Worm (Caenorhabditis elegans) whole organism, L4 larva: ENCODE data around the gene R04D3.3.

Experiments used
- F10B5.3 ChIP-seq: sonication (generic microtip); optimal IDR thresholded peaks from 2 replicates; lab custom pipeline; 2016; ENCODE audit warnings: mild to moderate bottlenecking, missing genetic modification characterization, missing compliant biosample characterization
- R02D3.7 ChIP-seq: fragments of 150-350 bp; sonication (generic microtip); optimal IDR thresholded peaks from 3 replicates; lab custom pipeline; 2014; ENCODE audit warnings: missing biosample characterization, missing genetic modification characterization
- T20F7.1 ChIP-seq: fragments of 200-800 bp; sonication (Bioruptor generic); optimal IDR thresholded peaks from 2 replicates; lab custom pipeline; 2018; ENCODE audit warnings: mild to moderate bottlenecking, missing genetic modification characterization, missing compliant biosample characterization
- Y105C5A.15 ChIP-seq: fragments of 200-800 bp; sonication (Bioruptor generic); IDR thresholded peaks from 2 replicates; pipeline ENCODE4 v1.3.6; 2022; ENCODE audit warnings: missing genetic modification characterization, missing compliant biosample characterization
- arid-1 ChIP-seq: fragments of 200-800 bp; sonication (Bioruptor generic); conservative IDR thresholded peaks from 2 replicates; pipeline ENCODE4 v1.3.6; 2022; ENCODE audit warnings: missing genetic modification reagents, missing genetic modification characterization, missing compliant biosample characterization
- ces-1 ChIP-seq: fragments of 150-350 bp; sonication (generic microtip); optimal IDR thresholded peaks from 4 replicates; lab custom pipeline; 2014; ENCODE audit warnings: missing biosample characterization, missing genetic modification reagents, missing genetic modification characterization
- ctbp-1 ChIP-seq: fragments of 200-800 bp; sonication (Bioruptor generic); IDR thresholded peaks from 2 replicates; pipeline ENCODE4 v1.3.6; 2022; ENCODE audit warnings: missing genetic modification reagents, missing genetic modification characterization, missing compliant biosample characterization
- daf-8 ChIP-seq: fragments of 200-800 bp; sonication (Bioruptor generic); IDR thresholded peaks from 2 replicates; pipeline ENCODE4 v1.3.6; 2022; ENCODE audit warnings: missing genetic modification characterization, missing compliant biosample characterization
- dpl-1 ChIP-seq: fragments of 150-350 bp; optimal IDR thresholded peaks from 2 replicates; lab custom pipeline; 2014; ENCODE audit warnings: missing biosample characterization, missing genetic modification reagents, missing genetic modification characterization
- egl-43 ChIP-seq: fragments of 200-800 bp; sonication (Bioruptor generic); IDR thresholded peaks from 2 replicates; pipeline ENCODE4 v1.3.6; 2022; ENCODE audit warnings: missing genetic modification reagents, missing genetic modification characterization, missing compliant biosample characterization
- fkh-10 ChIP-seq: fragments of 150-350 bp; optimal IDR thresholded peaks from 2 replicates; lab custom pipeline; 2014; ENCODE audit warnings: missing biosample characterization, missing genetic modification reagents, missing genetic modification characterization
- fos-1 ChIP-seq: fragments of 150-350 bp; optimal IDR thresholded peaks from 2 replicates; lab custom pipeline; 2014; ENCODE audit warnings: missing biosample characterization, missing genetic modification characterization
- hif-1 ChIP-seq, 2 experiments: sonication (generic microtip); optimal IDR thresholded peaks; 2 replicates each; lab custom pipeline; 2016 to 2017; ENCODE audit warnings: missing compliant biosample characterization in 2 of 2, missing genetic modification characterization in 2 of 2, missing genetic modification reagents in 2 of 2, missing genotype in 2 of 2, mild to moderate bottlenecking in 1 of 2
- lin-15B ChIP-seq: fragments of 150-350 bp; sonication (generic microtip); optimal IDR thresholded peaks from 3 replicates; lab custom pipeline; 2014; ENCODE audit warnings: missing biosample characterization, missing genetic modification characterization
- lin-29 ChIP-seq: fragments of 200-800 bp; sonication (Bioruptor generic); IDR thresholded peaks from 2 replicates; pipeline ENCODE4 v1.3.6; 2022; ENCODE audit warnings: missing genetic modification reagents, missing genetic modification characterization, missing compliant biosample characterization
- lin-38 ChIP-seq: fragments of 200-800 bp; sonication (Bioruptor generic); IDR thresholded peaks from 2 replicates; pipeline ENCODE4 v1.3.6; 2022; ENCODE audit warnings: missing genetic modification reagents, missing genetic modification characterization, missing compliant biosample characterization
- lsy-2 ChIP-seq, 2 experiments: fragments of 150-350 bp in 1 of 2; sonication (generic microtip) in 1 of 2; optimal IDR thresholded peaks; 2 replicates each; lab custom pipeline; 2014 to 2017; ENCODE audit warnings: missing biosample characterization in 2 of 2, missing genetic modification characterization in 2 of 2
- madf-5 ChIP-seq, 2 experiments: fragments of 200-800 bp; sonication (Bioruptor generic); IDR thresholded peaks; 2 replicates each; pipeline ENCODE4 v1.3.6; 2022; ENCODE audit warnings: missing compliant biosample characterization in 2 of 2, missing genetic modification characterization in 2 of 2
- mdt-29 ChIP-seq: fragments of 200-800 bp; sonication (Bioruptor generic); IDR thresholded peaks from 2 replicates; pipeline ENCODE4 v1.3.6; 2022; ENCODE audit warnings: missing genetic modification reagents, missing genetic modification characterization, missing compliant biosample characterization
- mes-2 ChIP-seq: sonication (generic microtip); optimal IDR thresholded peaks from 2 replicates; lab custom pipeline; 2016; ENCODE audit warnings: missing genotype, mild to moderate bottlenecking, missing genetic modification characterization, missing compliant biosample characterization; ENCODE audit not compliant: poor library complexity, severe bottlenecking
- nhr-102 ChIP-seq: sonication (generic microtip); optimal IDR thresholded peaks from 2 replicates; lab custom pipeline; 2016; ENCODE audit warnings: mild to moderate bottlenecking, missing genetic modification characterization, moderate library complexity, missing compliant biosample characterization
- nhr-111 ChIP-seq: fragments of 200-800 bp; sonication (Bioruptor generic); optimal IDR thresholded peaks from 2 replicates; lab custom pipeline; 2018; ENCODE audit warnings: mild to moderate bottlenecking, missing genetic modification characterization, missing compliant biosample characterization
- nhr-41 ChIP-seq: fragments of 200-800 bp; sonication (Bioruptor generic); IDR thresholded peaks from 2 replicates; pipeline ENCODE4 v1.3.6; 2022; ENCODE audit warnings: missing genetic modification reagents, missing genetic modification characterization, missing compliant biosample characterization
- nhr-6 ChIP-seq: fragments of 150-350 bp; optimal IDR thresholded peaks from 2 replicates; lab custom pipeline; 2014; ENCODE audit warnings: missing biosample characterization, missing genetic modification characterization
- php-3 ChIP-seq: fragments of 200-800 bp; sonication (Bioruptor generic); IDR thresholded peaks from 2 replicates; pipeline ENCODE4 v1.3.6; 2022; ENCODE audit warnings: missing genetic modification reagents, missing genetic modification characterization, missing compliant biosample characterization
- set-16 ChIP-seq: fragments of 200-800 bp; sonication (Bioruptor generic); IDR thresholded peaks from 2 replicates; pipeline ENCODE4 v1.3.6; 2022; ENCODE audit warnings: missing genetic modification reagents, missing genetic modification characterization, missing compliant biosample characterization
- zfp-2 ChIP-seq: sonication (generic microtip); optimal IDR thresholded peaks from 2 replicates; lab custom pipeline; 2016; ENCODE audit warnings: mild to moderate bottlenecking, missing genetic modification characterization, missing compliant biosample characterization

The R04D3.3 gene

ce11 chrX:13245090-13245489, 45.3 kb downstream of the R04D3.3 start, which contains the start of gene hpl-1:
Gene hpl-1 (plus strand): TSS chrX:13245390.
- TF ChIP-seq madf-5 (GFP tag; IDR thresholded peaks at IDR 0.05; lab: Robert Waterston, UW): no peak
- TF ChIP-seq ctbp-1 (GFP tag; lab: Robert Waterston, UW): no peak
- no peak for TF ChIP-seq ces-1 (GFP tag; lab: Kevin White, UChicago)
- TF ChIP-seq nhr-111 (GFP tag; lab: Kevin White, UChicago): no peak
- no peak for TF ChIP-seq Y105C5A.15 (GFP tag; lab: Robert Waterston, UW)
- TF ChIP-seq lin-29 (GFP tag; lab: Robert Waterston, UW): no peak
- no peak for TF ChIP-seq daf-8 (GFP tag; lab: Robert Waterston, UW)
- TF ChIP-seq lin-38: no peak
- TF ChIP-seq hif-1 (tag; optimal IDR thresholded peaks at IDR 0.05; lab: Kevin White, UChicago): no peak
- TF ChIP-seq egl-43 (GFP tag; lab: Robert Waterston, UW): no peak
- no peak for TF ChIP-seq R02D3.7 (tag; lab: Kevin White, UChicago)
- no peak for TF ChIP-seq php-3 (GFP tag; lab: Robert Waterston, UW)
- no peak for TF ChIP-seq zfp-2 (tag; lab: Kevin White, UChicago)
- TF ChIP-seq arid-1: no peak

ce11 chrX:13242231-13242630, 48.2 kb downstream of the R04D3.3 start, which contains the start of gene K08H2.5:
Gene K08H2.5 (minus strand): TSS chrX:13242331.
- TF ChIP-seq madf-5 (GFP tag; IDR thresholded peaks at IDR 0.05; lab: Robert Waterston, UW) (no peak), mdt-29 (GFP tag; lab: Robert Waterston, UW) (no peak), nhr-6 (tag; lab: Kevin White, UChicago) (no peak), dpl-1 (no peak), lin-15B (tag; lab: Kevin White, UChicago) (no peak), T20F7.1 (GFP tag; lab: Kevin White, UChicago) (no peak), F10B5.3 (no peak), mes-2 (tag; lab: Kevin White, UChicago) (no peak), lsy-2 (tag; optimal IDR thresholded peaks at IDR 0.05; lab: Kevin White, UChicago) (no peak), nhr-102 (tag; lab: Kevin White, UChicago) (no peak), fkh-10 (GFP tag; lab: Kevin White, UChicago) (no peak), fos-1 (tag; lab: Kevin White, UChicago) (no peak), nhr-41 (GFP tag; lab: Robert Waterston, UW) (no peak), R02D3.7 (tag; lab: Kevin White, UChicago) (no peak), set-16 (GFP tag; lab: Robert Waterston, UW) (no peak)
